Fruit fly (Drosophila melanogaster) whole organism, pupa: Measurements from ENCODE around the gene CG15152.
A peak's percentile ranks its signal among the peaks of the same experiment; 100 is the strongest.

ENCODE experiments used
- CG10348 ChIP-seq: fragments of 200-800 bp; sonication (Bioruptor generic); IDR thresholded peaks from 2 replicates; pipeline ENCODE4 v1.3.6; 2022; ENCODE audit warnings: missing biosample characterization, missing genetic modification characterization
- CG14655 ChIP-seq: fragments of 200-800 bp; sonication (Bioruptor generic); optimal IDR thresholded peaks from 3 replicates; lab custom pipeline; 2017; ENCODE audit warnings: mild to moderate bottlenecking, missing biosample characterization, missing genetic modification reagents, missing genetic modification characterization
- CG15710 ChIP-seq: fragments of 200-800 bp; sonication (Bioruptor generic); optimal IDR thresholded peaks from 2 replicates; lab custom pipeline; 2018; ENCODE audit warnings: missing biosample characterization, mild to moderate bottlenecking, missing genetic modification characterization, moderate library complexity
- CG17806 ChIP-seq: fragments of 200-800 bp; sonication (Bioruptor generic); optimal IDR thresholded peaks from 2 replicates; lab custom pipeline; 2018; ENCODE audit warnings: missing biosample characterization, mild to moderate bottlenecking, missing genetic modification characterization, moderate library complexity
- CG34367 ChIP-seq: fragments of 200-800 bp; sonication (Bioruptor generic); optimal IDR thresholded peaks from 2 replicates; lab custom pipeline; 2018; ENCODE audit warnings: missing biosample characterization, mild to moderate bottlenecking, missing genetic modification characterization
- CG8159 ChIP-seq: fragments of 200-800 bp; sonication (Bioruptor generic); optimal IDR thresholded peaks from 3 replicates; lab custom pipeline; 2018; ENCODE audit warnings: missing biosample characterization, mild to moderate bottlenecking, missing genetic modification characterization, moderate library complexity
- CG8301 ChIP-seq: fragments of 200-800 bp; sonication (Bioruptor generic); optimal IDR thresholded peaks from 2 replicates; lab custom pipeline; 2018; ENCODE audit warnings: missing biosample characterization, mild to moderate bottlenecking, missing genetic modification characterization
- D1 ChIP-seq: fragments of 200-800 bp; sonication (Bioruptor generic); optimal IDR thresholded peaks from 2 replicates; lab custom pipeline; 2018; ENCODE audit warnings: missing biosample characterization, mild to moderate bottlenecking, missing genetic modification characterization, moderate library complexity
- Ets98B ChIP-seq: fragments of 200-800 bp; sonication (Bioruptor generic); IDR thresholded peaks from 2 replicates; pipeline ENCODE4 v1.3.6; 2022; ENCODE audit warnings: missing biosample characterization, missing genetic modification characterization
- Snoo ChIP-seq: fragments of 200-800 bp; sonication (Bioruptor generic); optimal IDR thresholded peaks from 3 replicates; lab custom pipeline; 2017; ENCODE audit warnings: missing biosample characterization, mild to moderate bottlenecking, missing genetic modification characterization, inconsistent platforms
- fd96Ca ChIP-seq: fragments of 200-800 bp; sonication (Bioruptor generic); IDR thresholded peaks from 3 replicates; pipeline ENCODE4 v1.3.6; 2022; ENCODE audit warnings: missing biosample characterization, missing genetic modification characterization
- gl ChIP-seq: fragments of 200-800 bp; sonication (Bioruptor generic); optimal IDR thresholded peaks from 2 replicates; lab custom pipeline; 2018; ENCODE audit warnings: missing biosample characterization, mild to moderate bottlenecking, missing genetic modification characterization
- rn ChIP-seq: fragments of 200-800 bp; sonication (Bioruptor generic); IDR thresholded peaks from 2 replicates; pipeline ENCODE4 v1.3.6; 2022; ENCODE audit warnings: missing biosample characterization, missing genetic modification characterization

DNA sequence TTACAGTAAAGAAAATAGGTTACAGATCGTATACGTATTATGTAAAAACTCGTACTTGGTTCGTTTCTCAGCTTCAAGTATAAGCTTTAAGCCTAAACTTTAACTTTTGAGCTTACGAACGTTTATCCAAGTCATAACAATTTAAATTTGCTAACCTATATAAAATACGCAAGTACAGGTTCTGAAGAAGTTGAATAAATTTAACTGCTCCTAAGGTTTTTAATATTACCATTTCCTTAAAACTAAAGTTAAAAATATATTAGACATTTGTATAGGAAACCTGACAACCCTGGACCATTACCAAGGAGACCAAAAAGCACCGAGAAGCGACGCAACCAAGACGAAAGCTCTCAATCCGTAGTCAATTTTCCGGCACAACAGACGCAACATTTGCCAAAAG lies 5.3 kb downstream of the CG15152 start, which contains the start of gene CG5758:
- no peak for TF ChIP-seq gl (tag; lab: Kevin White, UChicago)
- no peak for TF ChIP-seq CG10348
- no peak for TF ChIP-seq CG8301 (tag; lab: Kevin White, UChicago)
- TF ChIP-seq CG34367 (tag; lab: Kevin White, UChicago), result no peak
- TF ChIP-seq D1, result no peak
- no peak for TF ChIP-seq rn
- no peak for TF ChIP-seq Snoo (tag; lab: Kevin White, UChicago)
- TF ChIP-seq CG17806 (tag; lab: Kevin White, UChicago), result no peak
- TF ChIP-seq Ets98B (GFP tag; lab: Robert Waterston, UW), result peak; percentile 44; the same call in 1 of the 2 replicates
- no peak for TF ChIP-seq CG15710 (tag; lab: Kevin White, UChicago)
- TF ChIP-seq CG14655 (GFP tag; lab: Kevin White, UChicago), result no peak
- TF ChIP-seq CG8159 (tag; lab: Kevin White, UChicago), result peak; percentile 16
- TF ChIP-seq fd96Ca, result no peak
